Fruit fly (Drosophila melanogaster) whole organism, embryonic: Measurements from ENCODE around the gene Hr96.

Experiments used
- Antp ChIP-seq: fragments of 200-800 bp; sonication (Bioruptor generic); optimal IDR thresholded peaks from 3 replicates; lab custom pipeline; 2016; ENCODE audit warnings: missing biosample characterization, missing genetic modification characterization
- BEAF-32 ChIP-seq: fragments of 200-800 bp; sonication (Bioruptor generic); optimal IDR thresholded peaks from 3 replicates; lab custom pipeline; 2017; ENCODE audit warnings: missing biosample characterization, missing genetic modification characterization, mild to moderate bottlenecking, moderate library complexity, missing genetic modification reagents
- CG11456 ChIP-seq: fragments of 200-800 bp; sonication (Bioruptor generic); IDR thresholded peaks from 3 replicates; pipeline ENCODE4 v1.3.6; 2022; ENCODE audit warnings: missing biosample characterization, missing genetic modification characterization
- CG17829 ChIP-seq: fragments of 200-800 bp; optimal IDR thresholded peaks from 2 replicates; lab custom pipeline; 2019; ENCODE audit warnings: missing biosample characterization, mild to moderate bottlenecking, missing genetic modification characterization, moderate library complexity
- CG18262 ChIP-seq: fragments of 200-800 bp; optimal IDR thresholded peaks from 3 replicates; lab custom pipeline; 2019; ENCODE audit warnings: missing biosample characterization, mild to moderate bottlenecking, missing genetic modification characterization, moderate library complexity
- CG18476 ChIP-seq: fragments of 200-800 bp; sonication (Bioruptor generic); optimal IDR thresholded peaks from 2 replicates; lab custom pipeline; 2016; ENCODE audit warnings: missing biosample characterization, mild to moderate bottlenecking, missing genetic modification characterization
- CG2199 ChIP-seq: fragments of 200-800 bp; sonication (Bioruptor generic); IDR thresholded peaks from 3 replicates; pipeline ENCODE4 v1.3.6; 2022; ENCODE audit warnings: missing biosample characterization, missing genetic modification characterization
- CG30403 ChIP-seq: fragments of 200-800 bp; sonication (Bioruptor generic); optimal IDR thresholded peaks from 3 replicates; lab custom pipeline; 2016; ENCODE audit warnings: missing biosample characterization, missing genetic modification characterization
- CG3065 ChIP-seq: fragments of 200-800 bp; sonication (Bioruptor generic); optimal IDR thresholded peaks from 2 replicates; lab custom pipeline; 2016; ENCODE audit warnings: missing biosample characterization, missing genetic modification characterization
- CG34376 ChIP-seq: fragments of 200-800 bp; sonication (Bioruptor generic); optimal IDR thresholded peaks from 2 replicates; lab custom pipeline; 2018; ENCODE audit warnings: missing biosample characterization, mild to moderate bottlenecking, missing genetic modification characterization
- CG4328 ChIP-seq: fragments of 200-800 bp; sonication (Bioruptor generic); optimal IDR thresholded peaks from 3 replicates; lab custom pipeline; 2017; ENCODE audit warnings: missing biosample characterization, missing genetic modification reagents, missing genetic modification characterization
- CG6765 ChIP-seq: fragments of 200-800 bp; sonication (Bioruptor generic); optimal IDR thresholded peaks from 3 replicates; lab custom pipeline; 2017; ENCODE audit warnings: missing biosample characterization, mild to moderate bottlenecking, missing genetic modification characterization
- CG6813 ChIP-seq: fragments of 200-800 bp; sonication (Bioruptor generic); optimal IDR thresholded peaks from 2 replicates; lab custom pipeline; 2017; ENCODE audit warnings: missing biosample characterization, missing genetic modification characterization, mild to moderate bottlenecking, moderate library complexity, missing genetic modification reagents
- CG7839 ChIP-seq: fragments of 200-800 bp; sonication (Bioruptor generic); optimal IDR thresholded peaks from 3 replicates; lab custom pipeline; 2018; ENCODE audit warnings: missing biosample characterization, mild to moderate bottlenecking, missing genetic modification characterization, moderate library complexity
- CG8388 ChIP-seq: fragments of 200-800 bp; sonication (Bioruptor generic); optimal IDR thresholded peaks from 2 replicates; lab custom pipeline; 2019; ENCODE audit warnings: missing biosample characterization, mild to moderate bottlenecking, missing genetic modification characterization, moderate library complexity
- CG9609 ChIP-seq: fragments of 200-800 bp; sonication (Bioruptor generic); optimal IDR thresholded peaks from 3 replicates; lab custom pipeline; 2016; ENCODE audit warnings: missing biosample characterization, missing genetic modification characterization
- CG9797 ChIP-seq: fragments of 200-800 bp; sonication (Bioruptor generic); optimal IDR thresholded peaks from 3 replicates; lab custom pipeline; 2018; ENCODE audit warnings: missing biosample characterization, mild to moderate bottlenecking, missing genetic modification characterization
- CkIIα-i1 ChIP-seq: fragments of 200-800 bp; sonication (Bioruptor generic); IDR thresholded peaks from 2 replicates; pipeline ENCODE4 v1.3.6; 2022; ENCODE audit warnings: missing biosample characterization, missing genetic modification characterization
- CrebB ChIP-seq: fragments of 200-800 bp; sonication (Bioruptor generic); optimal IDR thresholded peaks from 3 replicates; lab custom pipeline; 2018; ENCODE audit warnings: missing biosample characterization, mild to moderate bottlenecking, missing genetic modification characterization
- D19B ChIP-seq: fragments of 200-800 bp; sonication (Bioruptor generic); optimal IDR thresholded peaks from 2 replicates; lab custom pipeline; 2017; ENCODE audit warnings: missing biosample characterization, mild to moderate bottlenecking, missing genetic modification characterization
- Doc2 ChIP-seq: fragments of 200-800 bp; sonication (Bioruptor generic); IDR thresholded peaks from 2 replicates; pipeline ENCODE4 v1.3.6; 2022; ENCODE audit warnings: missing biosample characterization, missing genetic modification characterization
- Dp ChIP-seq: fragments of 200-800 bp; sonication (Bioruptor generic); optimal IDR thresholded peaks from 2 replicates; lab custom pipeline; 2018; ENCODE audit warnings: missing biosample characterization, mild to moderate bottlenecking, missing genetic modification characterization, moderate library complexity
- Dref ChIP-seq: fragments of 200-800 bp; sonication (Bioruptor generic); IDR thresholded peaks from 2 replicates; pipeline ENCODE4 v1.3.6; 2022; ENCODE audit warnings: missing biosample characterization, missing genetic modification characterization
- Lpt ChIP-seq: fragments of >200 bp; optimal IDR thresholded peaks from 2 replicates; lab custom pipeline; 2018; ENCODE audit warnings: missing biosample characterization, missing genetic modification characterization
- Med ChIP-seq: fragments of 200-800 bp; sonication (Bioruptor generic); peaks from one replicate; lab custom pipeline; 2016; ENCODE audit warnings: missing biosample characterization, missing genetic modification characterization, mild to moderate bottlenecking, inconsistent platforms, moderate library complexity
- Myb ChIP-seq: fragments of 200-800 bp; sonication (Bioruptor generic); optimal IDR thresholded peaks from 2 replicates; lab custom pipeline; 2016; ENCODE audit warnings: missing biosample characterization, missing genetic modification characterization
- NC2β ChIP-seq: fragments of 200-800 bp; sonication (Bioruptor generic); optimal IDR thresholded peaks from 2 replicates; lab custom pipeline; 2016; ENCODE audit warnings: missing biosample characterization, missing genetic modification characterization
- Scr ChIP-seq: fragments of 200-800 bp; sonication (Bioruptor generic); IDR thresholded peaks from 2 replicates; pipeline ENCODE4 v1.3.6; 2022; ENCODE audit warnings: missing biosample characterization, missing genetic modification characterization; ENCODE audit not compliant: partially characterized antibody
- Stat92E ChIP-seq, 3 experiments: fragments of >200 bp in 2 of 3; fragments of 200-800 bp in 1 of 3; sonication (Bioruptor generic) in 1 of 3; optimal IDR thresholded peaks; 2 replicates each; lab custom pipeline; 2017 to 2019; ENCODE audit warnings: missing biosample characterization in 3 of 3, missing genetic modification characterization in 3 of 3, mild to moderate bottlenecking in 1 of 3, moderate library complexity in 1 of 3
- az2 ChIP-seq: fragments of 200-800 bp; sonication (Bioruptor generic); optimal IDR thresholded peaks from 3 replicates; lab custom pipeline; 2016; ENCODE audit warnings: missing biosample characterization, missing genetic modification characterization
- dpn ChIP-seq, 2 experiments: fragments of 200-800 bp; sonication (Bioruptor generic); optimal IDR thresholded peaks; 3 replicates each; lab custom pipeline; 2016; ENCODE audit warnings: missing biosample characterization in 2 of 2, missing genetic modification characterization in 2 of 2
- ems ChIP-seq: fragments of 200-800 bp; sonication (Bioruptor generic); optimal IDR thresholded peaks from 3 replicates; lab custom pipeline; 2016; ENCODE audit warnings: missing biosample characterization, missing genetic modification characterization
- fd64A ChIP-seq: fragments of 200-800 bp; sonication (Bioruptor generic); optimal IDR thresholded peaks from 3 replicates; lab custom pipeline; 2018; ENCODE audit warnings: missing biosample characterization, mild to moderate bottlenecking, missing genetic modification characterization
- gfzf ChIP-seq: fragments of 200-800 bp; sonication (Bioruptor generic); optimal IDR thresholded peaks from 2 replicates; lab custom pipeline; 2016; ENCODE audit warnings: missing biosample characterization, mild to moderate bottlenecking, missing genetic modification characterization, moderate library complexity
- hkb ChIP-seq, 2 experiments: fragments of 200-800 bp in 1 of 2; fragments of >200 bp in 1 of 2; sonication (Bioruptor generic) in 1 of 2; IDR thresholded peaks in 1 of 2; optimal IDR thresholded peaks in 1 of 2; 2 replicates each; pipeline versions ENCODE4 v1.3.6 to Lab custom; 2017 to 2022; ENCODE audit warnings: missing biosample characterization in 1 of 2, missing genetic modification characterization in 1 of 2
- jigr1 ChIP-seq: fragments of 200-800 bp; sonication (Bioruptor generic); IDR thresholded peaks from 3 replicates; pipeline ENCODE4 v1.3.6; 2022; ENCODE audit warnings: missing biosample characterization, missing genetic modification characterization
- lola ChIP-seq, 3 experiments: fragments of >200 bp in 2 of 3; fragments of 200-800 bp in 1 of 3; sonication (Bioruptor generic) in 1 of 3; optimal IDR thresholded peaks; 2 replicates each; lab custom pipeline; 2017 to 2019; ENCODE audit warnings: missing biosample characterization in 3 of 3, missing genetic modification characterization in 3 of 3, mild to moderate bottlenecking in 1 of 3, moderate library complexity in 1 of 3
- maf-S ChIP-seq: fragments of 200-800 bp; sonication (Bioruptor generic); optimal IDR thresholded peaks from 2 replicates; lab custom pipeline; 2016; ENCODE audit warnings: missing biosample characterization, missing genetic modification characterization
- prd ChIP-seq, 3 experiments: fragments of >200 bp in 2 of 3; fragments of 200-800 bp in 1 of 3; sonication (Bioruptor generic) in 1 of 3; optimal IDR thresholded peaks in 2 of 3; IDR thresholded peaks in 1 of 3; 2 replicates in 2 of 3; 3 replicates in 1 of 3; pipeline versions ENCODE4 v1.3.6 to Lab custom; 2017 to 2022; ENCODE audit warnings: missing biosample characterization in 1 of 3, missing genetic modification characterization in 1 of 3
- pros ChIP-seq: fragments of 200-800 bp; sonication (Bioruptor generic); optimal IDR thresholded peaks from 3 replicates; lab custom pipeline; 2019; ENCODE audit warnings: missing biosample characterization, mild to moderate bottlenecking, missing genetic modification characterization, moderate library complexity
- run ChIP-seq: fragments of 200-800 bp; sonication (Bioruptor generic); optimal IDR thresholded peaks from 3 replicates; lab custom pipeline; 2018; ENCODE audit warnings: missing biosample characterization, mild to moderate bottlenecking, missing genetic modification characterization
- scrt ChIP-seq: fragments of 200-800 bp; sonication (Bioruptor generic); optimal IDR thresholded peaks from 2 replicates; lab custom pipeline; 2018; ENCODE audit warnings: missing biosample characterization, mild to moderate bottlenecking, missing genetic modification characterization, moderate library complexity
- sug ChIP-seq: fragments of 200-800 bp; optimal IDR thresholded peaks from 2 replicates; lab custom pipeline; 2019; ENCODE audit warnings: missing biosample characterization, mild to moderate bottlenecking, missing genetic modification characterization, moderate library complexity
- tin ChIP-seq: fragments of 200-800 bp; sonication (Bioruptor generic); optimal IDR thresholded peaks from 3 replicates; lab custom pipeline; 2016; ENCODE audit warnings: missing biosample characterization, missing genetic modification characterization
- trem ChIP-seq: fragments of 200-800 bp; optimal IDR thresholded peaks from 3 replicates; lab custom pipeline; 2019; ENCODE audit warnings: missing biosample characterization, mild to moderate bottlenecking, missing genetic modification characterization, moderate library complexity
- trh ChIP-seq: fragments of 200-800 bp; sonication (Bioruptor generic); optimal IDR thresholded peaks from 2 replicates; lab custom pipeline; 2016; ENCODE audit warnings: missing biosample characterization, missing genetic modification characterization

Hr96 gene

dm6 chr3R:25023056-25023455, 2.0 kb upstream of the Hr96 start, which contains the start of gene beta4GalT7 (continued):
- TF ChIP-seq CG9609 (GFP tag; lab: Kevin White, UChicago) (no peak), maf-S (GFP tag; lab: Kevin White, UChicago) (no peak), CG34376 (GFP tag; lab: Kevin White, UChicago) (no peak), trem (peak; percentile 7), gfzf (peak; percentile 79), Scr (GFP tag; lab: Robert Waterston, UW) (peak; percentile 25; the same call in 1 of the 2 replicates), CG3065 (GFP tag; lab: Kevin White, UChicago) (no peak), CG6813 (no peak), Dp (peak; percentile 84), Dref (GFP tag; lab: Robert Waterston, UW) (peak; percentile 70), CG9797 (GFP tag; lab: Kevin White, UChicago) (peak; percentile 56)

dm6 chr3R:25027281-25028219, 2.5 kb downstream of the Hr96 start:
- TF ChIP-seq CG17829 = peak; percentile 4
- no peak for TF ChIP-seq run (tag; lab: Kevin White, UChicago)
- TF ChIP-seq CG30403 (GFP tag; lab: Kevin White, UChicago) = peak; percentile 51
- no peak for TF ChIP-seq Lpt (GFP tag; lab: Kevin White, UChicago)
- TF ChIP-seq tin = no peak
- TF ChIP-seq CG18262 (tag; lab: Kevin White, UChicago) = no peak
- TF ChIP-seq CG11456 (GFP tag; lab: Robert Waterston, UW) = no peak
- TF ChIP-seq Antp (GFP tag; lab: Kevin White, UChicago) = no peak
- no peak for TF ChIP-seq CG8388 (GFP tag; lab: Kevin White, UChicago)
- TF ChIP-seq ems (GFP tag; lab: Kevin White, UChicago) = no peak
- no peak for TF ChIP-seq jigr1
- TF ChIP-seq Myb (GFP tag; lab: Kevin White, UChicago) = peak; percentile 43
- TF ChIP-seq CG6765 (GFP tag; lab: Kevin White, UChicago) = peak; percentile 54
- no peak for TF ChIP-seq CG7839 (tag; lab: Kevin White, UChicago)
- TF ChIP-seq trh (GFP tag; lab: Kevin White, UChicago) = no peak
- no peak for TF ChIP-seq hkb (optimal IDR thresholded peaks at IDR 0.05; lab: Kevin White, UChicago)
- peak; percentile 40; the same call in 1 of the 2 replicates for TF ChIP-seq hkb (GFP tag; IDR thresholded peaks at IDR 0.05; lab: Robert Waterston, UW)
- no peak for TF ChIP-seq CrebB (tag; lab: Kevin White, UChicago)
- TF ChIP-seq pros (GFP tag; lab: Kevin White, UChicago) = peak; percentile 4
- TF ChIP-seq NC2β (GFP tag; lab: Kevin White, UChicago) = no peak
- TF ChIP-seq BEAF-32 (GFP tag; lab: Kevin White, UChicago) = no peak
- TF ChIP-seq CG4328 (GFP tag; lab: Kevin White, UChicago) = peak; percentile 23
- TF ChIP-seq D19B = peak; percentile 52
- no peak for TF ChIP-seq Stat92E (GFP tag; optimal IDR thresholded peaks at IDR 0.05; lab: Kevin White, UChicago)
- TF ChIP-seq fd64A (GFP tag; lab: Kevin White, UChicago) = no peak
- no peak for TF ChIP-seq Doc2 (GFP tag; lab: Robert Waterston, UW)
- peak in 1 of 2 experiments; percentile 45 for TF ChIP-seq dpn (GFP tag; optimal IDR thresholded peaks at IDR 0.05; lab: Kevin White, UChicago)
- no peak for TF ChIP-seq lola (GFP tag; optimal IDR thresholded peaks at IDR 0.05; lab: Kevin White, UChicago)
- TF ChIP-seq sug (tag; lab: Kevin White, UChicago) = peak; percentile 70
- TF ChIP-seq CG18476 (GFP tag; lab: Kevin White, UChicago) = no peak
- TF ChIP-seq Med (GFP tag; lab: Kevin White, UChicago) = peak; percentile 70
- TF ChIP-seq CkIIα-i1 (GFP tag; lab: Robert Waterston, UW) = no peak
- TF ChIP-seq az2 (GFP tag; lab: Kevin White, UChicago) = peak; percentile 2
- TF ChIP-seq CG2199 (GFP tag; lab: Robert Waterston, UW) = no peak
- no peak for TF ChIP-seq Scr (GFP tag; lab: Robert Waterston, UW)
- TF ChIP-seq scrt (GFP tag; lab: Kevin White, UChicago) = no peak
- TF ChIP-seq prd (optimal IDR thresholded peaks at IDR 0.05; lab: Kevin White, UChicago) = no peak
- no peak for TF ChIP-seq prd (GFP tag; IDR thresholded peaks at IDR 0.05; lab: Robert Waterston, UW)
